Worm (Caenorhabditis elegans) whole organism, L4 larva: ENCODE results near the gene hpa-1.

Source experiments
- lin-13 ChIP-seq: fragments of 150-350 bp; optimal IDR thresholded peaks from 2 replicates; lab custom pipeline; 2014; ENCODE audit warnings: missing biosample characterization, missing genetic modification reagents, missing genetic modification characterization
- nhr-11 ChIP-seq: fragments of 150-350 bp; optimal IDR thresholded peaks from 2 replicates; lab custom pipeline; 2014; ENCODE audit warnings: missing biosample characterization, missing genetic modification characterization
- pqm-1 ChIP-seq: sonication (generic microtip); optimal IDR thresholded peaks from 2 replicates; lab custom pipeline; 2017; ENCODE audit warnings: missing biosample characterization, missing genetic modification characterization

- TF ChIP-seq nhr-11 (tag; lab: Kevin White, UChicago) (no peak), pqm-1 (tag; lab: Kevin White, UChicago) (no peak), lin-13 (GFP tag; lab: Kevin White, UChicago) (no peak)
Measured at ce11 chrIV:16196717-16197116, 36.2 kb downstream of the hpa-1 start, which contains the start of gene Y7A9A.1.
